Worm (Caenorhabditis elegans) whole organism, young adult: Measurements from ENCODE around the gene saps-1.

Experiments used
- F49E8.2 ChIP-seq: sonication (generic microtip); optimal IDR thresholded peaks from 3 replicates; lab custom pipeline; 2017; ENCODE audit warnings: missing genetic modification characterization, mild to moderate bottlenecking, missing compliant biosample characterization, antibody characterized with exemption, moderate library complexity; ENCODE audit not compliant: insufficient read depth
- let-607 ChIP-seq, 2 experiments: fragments of 200-800 bp in 1 of 2; sonication (Bioruptor generic) in 1 of 2; sonication (generic microtip) in 1 of 2; optimal IDR thresholded peaks; 2 replicates each; lab custom pipeline; 2016 to 2018; ENCODE audit warnings: mild to moderate bottlenecking in 2 of 2, missing compliant biosample characterization in 2 of 2, missing genetic modification characterization in 2 of 2, moderate library complexity in 2 of 2, missing genotype in 1 of 2
- tlf-1 ChIP-seq: fragments of 200-800 bp; sonication (Bioruptor generic); optimal IDR thresholded peaks from 2 replicates; lab custom pipeline; 2018; ENCODE audit warnings: mild to moderate bottlenecking, missing genetic modification characterization, missing compliant biosample characterization

ce11 chrII:11283013-11283412 lies 14.5 kb upstream of the saps-1 start:
- TF ChIP-seq tlf-1 (no peak), F49E8.2 (no peak), let-607 (tag; optimal IDR thresholded peaks at IDR 0.05; lab: Kevin White, UChicago) (no peak)
